Worm (Caenorhabditis elegans): Measurements from ENCODE around the gene C08B6.5.

C08B6.5 gene

DNA sequence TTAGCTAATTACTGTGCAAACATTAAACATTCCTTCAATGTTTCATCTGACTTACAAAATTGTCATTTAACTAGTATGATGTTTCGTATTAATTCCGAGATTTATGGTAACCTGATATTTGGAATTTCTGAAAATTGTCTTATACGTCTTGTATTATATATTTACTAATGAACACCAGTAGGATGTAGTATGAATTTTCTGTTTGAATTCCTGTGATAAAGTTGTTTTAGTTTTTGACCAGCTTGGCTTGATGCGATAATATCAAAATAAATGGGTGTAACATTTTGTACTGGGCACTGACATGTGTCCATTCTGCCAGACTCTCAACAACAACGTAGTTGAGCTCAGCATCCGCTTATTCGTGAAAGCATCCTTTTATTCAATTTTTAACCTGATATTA, 32.7 kb upstream of the C08B6.5 start, which contains the start of gene R04B5.6:
TSS of gene R04B5.6 (plus strand) at position 301 of the 400 bp plus-strand sequence.
- TF ChIP-seq mep-1 (tag; optimal IDR thresholded peaks at IDR 0.05) (no peak), nhr-85 (tag) (peak; percentile 37)

ce11 chrV:10086141-10086540, 31.4 kb upstream of the C08B6.5 start:
- TF ChIP-seq fkh-4 (tag; optimal IDR thresholded peaks at IDR 0.05; ENCODE audit: borderline replicate concordance) (no peak), unc-130 (tag; optimal IDR thresholded peaks at IDR 0.05) (no peak), rnt-1 (tag; optimal IDR thresholded peaks at IDR 0.05) (peak; percentile 31), jun-1 (tag; optimal IDR thresholded peaks at IDR 0.05) (no peak), lin-14 (GFP tag; optimal IDR thresholded peaks at IDR 0.05) (peak; percentile 6), pag-3 (tag; optimal IDR thresholded peaks at IDR 0.05; ENCODE audit: borderline replicate concordance, insufficient read depth) (no peak), mep-1 (tag; optimal IDR thresholded peaks at IDR 0.05) (no peak)

DNA sequence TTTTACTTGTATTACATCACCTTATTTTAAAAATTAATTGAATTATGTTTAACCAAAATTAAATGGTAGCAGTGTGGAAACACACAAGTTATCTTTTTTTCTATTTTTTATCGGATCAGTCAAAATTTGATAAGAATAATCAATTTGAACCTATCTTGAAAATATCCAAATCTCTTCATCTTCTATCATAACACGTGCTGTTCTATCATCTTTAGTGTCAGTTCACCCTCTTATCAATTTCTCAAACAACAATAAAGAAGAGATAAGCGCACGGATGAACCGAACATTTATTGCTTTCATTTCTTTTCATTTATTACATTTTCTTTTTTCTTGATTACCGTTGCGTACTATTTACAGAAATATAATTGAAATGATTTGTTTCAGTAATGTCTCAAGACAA, 30.5 kb upstream of the C08B6.5 start, which contains the start of gene R04B5.5:
TSS of gene R04B5.5 (plus strand) at position 378 of the 400 bp plus-strand sequence.
- TF ChIP-seq ztf-11 (tag; optimal IDR thresholded peaks at IDR 0.05) (no peak), irx-1 (tag; optimal IDR thresholded peaks at IDR 0.05) (no peak), nhr-90 (tag; optimal IDR thresholded peaks at IDR 0.05; ENCODE audit: poor library complexity) (peak; percentile 48), nhr-20 (tag; optimal IDR thresholded peaks at IDR 0.05) (peak; percentile 71), isw-1 (GFP tag; IDR thresholded peaks at IDR 0.05) (no peak), nhr-85 (tag) (peak; percentile 54), mep-1 (tag; optimal IDR thresholded peaks at IDR 0.05) (peak; percentile 5), nhr-71 (tag; optimal IDR thresholded peaks at IDR 0.05) (peak; percentile 72), ama-1 (optimal IDR thresholded peaks at IDR 0.05) (no peak), blmp-1 (tag; optimal IDR thresholded peaks at IDR 0.05) (peak; percentile 75), nhr-11 (tag; optimal IDR thresholded peaks at IDR 0.05) (no peak), mdl-1 (tag; optimal IDR thresholded peaks at IDR 0.05) (peak in 1 of 2 experiments; percentile 10), lin-14 (GFP tag; optimal IDR thresholded peaks at IDR 0.05) (peak; percentile 82), elt-2 (tag; optimal IDR thresholded peaks at IDR 0.05) (peak; percentile 82), tbx-2 (tag; optimal IDR thresholded peaks at IDR 0.05) (peak; percentile 12), xbp-1 (tag; optimal IDR thresholded peaks at IDR 0.05) (no peak), lin-35 (GFP tag; optimal IDR thresholded peaks at IDR 0.05) (peak in 1 of 2 experiments; percentile 30), lin-13 (GFP tag; optimal IDR thresholded peaks at IDR 0.05) (no peak), snu-23 (GFP tag; optimal IDR thresholded peaks at IDR 0.05) (peak; percentile 51), nhr-77 (tag; optimal IDR thresholded peaks at IDR 0.05) (no peak), swsn-7 (tag; optimal IDR thresholded peaks at IDR 0.05) (no peak), tlp-1 (tag; optimal IDR thresholded peaks at IDR 0.05) (peak; percentile 1), dsc-1 (tag; optimal IDR thresholded peaks at IDR 0.05) (no peak), nhr-19 (GFP tag; conservative IDR thresholded peaks at IDR 0.05) (peak; percentile 39), aly-2 (tag; optimal IDR thresholded peaks at IDR 0.05) (no peak), grh-1 (GFP tag; IDR thresholded peaks at IDR 0.05) (no peak), F16B12.6 (tag; optimal IDR thresholded peaks at IDR 0.05) (no peak), elt-3 (tag; optimal IDR thresholded peaks at IDR 0.05) (peak in 5 of 6 experiments; percentile 83 to 97 (median 91))

DNA sequence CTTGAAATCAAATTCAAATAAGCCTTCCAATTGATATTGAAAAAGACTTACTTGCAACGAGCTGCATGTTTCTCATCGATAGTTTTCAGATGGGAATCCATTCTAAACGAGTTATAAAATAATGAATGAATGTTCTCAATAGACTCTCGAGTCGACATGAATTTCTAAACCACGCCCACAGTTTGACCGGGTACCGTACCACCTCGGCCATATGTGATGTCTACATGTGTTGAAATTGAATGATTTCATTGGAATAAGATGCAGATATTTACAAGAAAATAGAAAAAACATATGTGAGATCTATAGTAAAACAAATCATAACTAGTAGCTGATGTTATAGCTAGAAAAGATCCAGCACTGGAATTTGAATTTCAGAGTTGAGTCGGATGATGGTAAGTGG, 27.1 kb upstream of the C08B6.5 start, which contains the start of gene R04B5.7:
TSS of gene R04B5.7 (minus strand) at position 101 of the 400 bp plus-strand sequence.
- TF ChIP-seq nhr-237 (tag; optimal IDR thresholded peaks at IDR 0.05) (no peak), mdl-1 (tag; optimal IDR thresholded peaks at IDR 0.05) (no peak), snu-23 (GFP tag; optimal IDR thresholded peaks at IDR 0.05) (no peak), nhr-12 (tag; optimal IDR thresholded peaks at IDR 0.05) (no peak), nhr-11 (tag; optimal IDR thresholded peaks at IDR 0.05) (no peak), dsc-1 (tag; optimal IDR thresholded peaks at IDR 0.05) (no peak), ceh-82 (tag; optimal IDR thresholded peaks at IDR 0.05) (no peak), sup-37 (GFP tag; optimal IDR thresholded peaks at IDR 0.05) (no peak), irx-1 (tag; optimal IDR thresholded peaks at IDR 0.05) (no peak), egl-13 (tag; optimal IDR thresholded peaks at IDR 0.05) (no peak), fkh-8 (tag; optimal IDR thresholded peaks at IDR 0.05) (no peak), xbp-1 (tag; optimal IDR thresholded peaks at IDR 0.05) (no peak), skn-1 (tag; optimal IDR thresholded peaks at IDR 0.05) (no peak), aha-1 (tag; optimal IDR thresholded peaks at IDR 0.05) (no peak)
